Fruit fly (Drosophila melanogaster): ENCODE results near the gene CG9953.

DNA sequence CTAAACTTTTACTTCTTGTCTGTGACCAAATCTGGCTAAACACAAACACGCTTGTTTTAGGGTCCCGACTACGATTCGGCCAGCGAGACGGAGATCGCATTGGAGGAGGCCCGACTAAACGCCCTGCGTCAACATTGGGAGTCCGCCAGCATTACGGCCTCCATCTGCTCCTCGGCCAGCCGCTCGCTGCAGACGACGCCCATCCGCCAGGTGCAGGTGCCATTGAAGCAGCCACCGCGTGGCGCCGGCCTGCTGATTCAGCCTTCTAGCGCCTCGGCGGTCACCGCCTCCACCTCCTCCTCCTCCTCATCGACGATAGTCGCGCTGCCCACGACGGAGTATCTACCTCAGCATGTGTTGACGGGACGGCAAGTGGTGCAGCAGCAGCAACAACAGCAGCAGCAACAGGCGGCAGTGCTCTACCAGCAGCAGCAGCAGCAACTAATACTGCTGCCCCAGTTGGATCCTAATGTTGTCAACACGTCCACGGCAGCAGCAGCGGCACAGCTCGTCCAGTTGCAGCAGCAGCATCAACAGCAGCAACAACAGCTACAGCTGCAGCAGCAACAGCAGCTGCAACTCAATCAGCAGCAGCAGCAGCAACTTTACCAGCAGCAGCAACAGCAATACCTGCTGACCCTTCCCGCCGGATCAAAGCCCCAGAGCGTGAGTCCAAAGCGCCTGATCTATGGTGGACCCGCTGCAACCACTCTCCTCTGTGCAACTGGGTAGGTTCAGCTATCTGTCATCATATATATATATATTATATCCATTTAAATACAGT is 22.1 kb upstream of the CG9953 start:
- TF ChIP-seq EcR (GFP tag; optimal IDR thresholded peaks at IDR 0.05) (no peak), CG10348 (GFP tag; IDR thresholded peaks at IDR 0.05) (no peak), Ets98B (GFP tag; IDR thresholded peaks at IDR 0.05) (no peak), CG32121 (GFP tag; IDR thresholded peaks at IDR 0.05) (no peak)

Data from whole organism, pupa.